Fruit fly (Drosophila melanogaster) S2 (cell line): Measurements from ENCODE around the gene CG13074.

Experiments used
- CG8478 ChIP-seq: fragments of >200 bp; optimal IDR thresholded peaks from 2 replicates; lab custom pipeline; 2018
- CTCF ChIP-seq, 2 experiments: fragments of >200 bp; optimal IDR thresholded peaks; 2 replicates each; lab custom pipeline; 2018

DNA sequence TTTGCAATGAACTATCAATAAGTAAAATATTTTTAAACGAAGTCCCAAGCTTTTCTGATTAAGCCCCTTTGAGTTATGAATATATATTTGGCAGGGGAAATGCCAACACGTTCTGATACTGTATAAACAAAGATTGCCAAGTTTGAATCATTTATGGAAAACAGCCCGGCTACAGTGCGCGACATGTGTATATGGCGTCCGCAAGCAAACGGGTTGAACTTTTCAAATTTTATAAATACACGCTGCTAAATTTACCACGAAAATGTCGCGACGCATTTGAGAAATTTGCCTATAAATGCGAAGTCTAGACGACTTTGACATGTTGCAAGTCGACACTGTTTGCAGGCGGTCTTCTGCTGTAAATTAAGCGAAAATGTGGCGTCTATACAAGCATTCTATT, 49.2 kb downstream of the CG13074 start:
- TF ChIP-seq CG8478 (lab: Kevin White, UChicago) (no peak), CTCF (optimal IDR thresholded peaks at IDR 0.05; lab: Kevin White, UChicago) (no peak)
